Worm (Caenorhabditis elegans): ENCODE data around the gene gst-35.

- TF ChIP-seq aly-1 (tag; optimal IDR thresholded peaks at IDR 0.05), result no peak
- no peak for TF ChIP-seq tbx-11 (GFP tag; IDR thresholded peaks at IDR 0.05)
- TF ChIP-seq tra-4 (tag; optimal IDR thresholded peaks at IDR 0.05), result no peak
These were observed 20.2 kb upstream of the gst-35 start for ce11 chrII:15205346-15205745.

Data from whole organism, early embryonic.